Fruit fly (Drosophila melanogaster) whole organism, embryonic: Measurements from ENCODE around the gene CG14440.

Source experiments
- ATbp ChIP-seq: fragments of 200-800 bp; sonication (Bioruptor generic); optimal IDR thresholded peaks from 2 replicates; lab custom pipeline; 2017; ENCODE audit warnings: missing biosample characterization, mild to moderate bottlenecking, missing genetic modification characterization, missing genetic modification reagents
- Antp ChIP-seq: fragments of 200-800 bp; sonication (Bioruptor generic); optimal IDR thresholded peaks from 3 replicates; lab custom pipeline; 2016; ENCODE audit warnings: missing biosample characterization, missing genetic modification characterization
- Atf6 ChIP-seq: fragments of 200-800 bp; sonication (Bioruptor generic); IDR thresholded peaks from 2 replicates; pipeline ENCODE4 v1.3.6; 2022; ENCODE audit warnings: missing biosample characterization, missing genetic modification characterization
- CG10267 ChIP-seq: fragments of 200-800 bp; sonication (Bioruptor generic); optimal IDR thresholded peaks from 2 replicates; lab custom pipeline; 2018; ENCODE audit warnings: missing biosample characterization, mild to moderate bottlenecking, missing genetic modification characterization, moderate library complexity
- CG10321 ChIP-seq: fragments of 200-800 bp; sonication (Bioruptor generic); IDR thresholded peaks from 2 replicates; pipeline ENCODE4 v1.3.6; 2022; ENCODE audit warnings: missing biosample characterization, missing genetic modification characterization
- CG10543 ChIP-seq: fragments of 200-800 bp; sonication (Bioruptor generic); optimal IDR thresholded peaks from 3 replicates; lab custom pipeline; 2017; ENCODE audit warnings: missing biosample characterization, mild to moderate bottlenecking, missing genetic modification characterization, moderate library complexity
- CG10654 ChIP-seq: fragments of 200-800 bp; sonication (Bioruptor generic); optimal IDR thresholded peaks from 2 replicates; lab custom pipeline; 2016; ENCODE audit warnings: missing biosample characterization, missing genetic modification characterization
- CG11085 ChIP-seq: fragments of 200-800 bp; sonication (Bioruptor generic); IDR thresholded peaks from 2 replicates; pipeline ENCODE4 v1.3.6; 2022; ENCODE audit warnings: missing biosample characterization, missing genetic modification characterization
- CG11093 ChIP-seq: fragments of 200-800 bp; sonication (Bioruptor generic); IDR thresholded peaks from 3 replicates; pipeline ENCODE4 v1.3.6; 2022; ENCODE audit warnings: missing biosample characterization, missing genetic modification characterization
- CG11560 ChIP-seq: fragments of 200-800 bp; sonication (Bioruptor generic); IDR thresholded peaks from 3 replicates; pipeline ENCODE4 v1.3.6; 2022; ENCODE audit warnings: missing biosample characterization, missing genetic modification characterization
- CG12391 ChIP-seq: fragments of 200-800 bp; sonication (Bioruptor generic); optimal IDR thresholded peaks from 3 replicates; lab custom pipeline; 2018; ENCODE audit warnings: missing biosample characterization, mild to moderate bottlenecking, missing genetic modification characterization, moderate library complexity
- CG12769 ChIP-seq: fragments of 200-800 bp; sonication (Bioruptor generic); optimal IDR thresholded peaks from 2 replicates; lab custom pipeline; 2019; ENCODE audit warnings: missing biosample characterization, mild to moderate bottlenecking, missing genetic modification characterization, moderate library complexity
- CG16813 ChIP-seq: fragments of 200-800 bp; sonication (Bioruptor generic); IDR thresholded peaks from 3 replicates; pipeline ENCODE4 v1.3.6; 2022; ENCODE audit warnings: missing biosample characterization, missing genetic modification characterization; ENCODE audit not compliant: partially characterized antibody
- CG17328 ChIP-seq: fragments of 200-800 bp; sonication (Bioruptor generic); IDR thresholded peaks from 2 replicates; pipeline ENCODE4 v1.3.6; 2022; ENCODE audit warnings: missing biosample characterization, missing genetic modification characterization
- CG17568 ChIP-seq: fragments of 200-800 bp; sonication (Bioruptor generic); optimal IDR thresholded peaks from 2 replicates; lab custom pipeline; 2018; ENCODE audit warnings: missing biosample characterization, mild to moderate bottlenecking, missing genetic modification characterization, moderate library complexity
- CG17829 ChIP-seq: fragments of 200-800 bp; optimal IDR thresholded peaks from 2 replicates; lab custom pipeline; 2019; ENCODE audit warnings: missing biosample characterization, mild to moderate bottlenecking, missing genetic modification characterization, moderate library complexity
- CG18011 ChIP-seq: fragments of 200-800 bp; sonication (Bioruptor generic); optimal IDR thresholded peaks from 2 replicates; lab custom pipeline; 2017; ENCODE audit warnings: missing biosample characterization, missing genetic modification characterization, mild to moderate bottlenecking, moderate library complexity, missing genotype
- CG2120 ChIP-seq: fragments of 200-800 bp; sonication (Bioruptor generic); optimal IDR thresholded peaks from 3 replicates; lab custom pipeline; 2016; ENCODE audit warnings: missing biosample characterization, missing genetic modification characterization
- CG2712 ChIP-seq: fragments of 200-800 bp; optimal IDR thresholded peaks from 3 replicates; lab custom pipeline; 2019; ENCODE audit warnings: missing biosample characterization, mild to moderate bottlenecking, missing genetic modification characterization, moderate library complexity
- CG32767 ChIP-seq: fragments of 200-800 bp; sonication (Bioruptor generic); IDR thresholded peaks from 2 replicates; pipeline ENCODE4 v1.3.6; 2022; ENCODE audit warnings: missing biosample characterization, missing genetic modification characterization
- CG4282 ChIP-seq: fragments of 200-800 bp; sonication (Bioruptor generic); optimal IDR thresholded peaks from 2 replicates; lab custom pipeline; 2016; ENCODE audit warnings: missing biosample characterization, missing genetic modification characterization
- CG4404 ChIP-seq: fragments of 200-800 bp; sonication (Bioruptor generic); IDR thresholded peaks from 2 replicates; pipeline ENCODE4 v1.3.6; 2022; ENCODE audit warnings: missing biosample characterization, missing genetic modification characterization
- CG6683 ChIP-seq: fragments of 200-800 bp; sonication (Bioruptor generic); optimal IDR thresholded peaks from 2 replicates; lab custom pipeline; 2017; ENCODE audit warnings: missing biosample characterization, mild to moderate bottlenecking, missing genetic modification characterization, missing genetic modification reagents
- CG6689 ChIP-seq: fragments of 200-800 bp; sonication (Bioruptor generic); IDR thresholded peaks from 2 replicates; pipeline ENCODE4 v1.3.6; 2022; ENCODE audit warnings: missing biosample characterization, missing genetic modification characterization
- CG6813 ChIP-seq: fragments of 200-800 bp; sonication (Bioruptor generic); optimal IDR thresholded peaks from 2 replicates; lab custom pipeline; 2017; ENCODE audit warnings: missing biosample characterization, missing genetic modification characterization, mild to moderate bottlenecking, moderate library complexity, missing genetic modification reagents
- CG7271 ChIP-seq: fragments of 200-800 bp; sonication (Bioruptor generic); optimal IDR thresholded peaks from 2 replicates; lab custom pipeline; 2018; ENCODE audit warnings: missing biosample characterization, mild to moderate bottlenecking, missing genetic modification characterization, moderate library complexity
- CG7372 ChIP-seq: fragments of 200-800 bp; sonication (Bioruptor generic); IDR thresholded peaks from 2 replicates; pipeline ENCODE4 v1.3.6; 2022; ENCODE audit warnings: missing biosample characterization, missing genetic modification characterization
- CG7963 ChIP-seq: fragments of 200-800 bp; sonication (Bioruptor generic); IDR thresholded peaks from 3 replicates; pipeline ENCODE4 v1.3.6; 2022; ENCODE audit warnings: missing biosample characterization, missing genetic modification characterization; ENCODE audit not compliant: partially characterized antibody
- Deaf1 ChIP-seq: fragments of 200-800 bp; optimal IDR thresholded peaks from 3 replicates; lab custom pipeline; 2019; ENCODE audit warnings: missing biosample characterization, mild to moderate bottlenecking, missing genetic modification characterization, moderate library complexity
- Dip2 ChIP-seq: fragments of 200-800 bp; sonication (Bioruptor generic); IDR thresholded peaks from 2 replicates; pipeline ENCODE4 v1.3.6; 2022; ENCODE audit warnings: missing biosample characterization, missing genetic modification characterization
- Gug ChIP-seq: fragments of 200-800 bp; sonication (Bioruptor generic); IDR thresholded peaks from 4 replicates; pipeline ENCODE4 v1.3.6; 2022; ENCODE audit warnings: missing biosample characterization, missing genetic modification characterization
- HLH3B ChIP-seq: fragments of 200-800 bp; sonication (Bioruptor generic); IDR thresholded peaks from 2 replicates; pipeline ENCODE4 v1.3.6; 2022; ENCODE audit warnings: missing biosample characterization, missing genetic modification characterization
- Hey ChIP-seq: fragments of 200-800 bp; sonication (Bioruptor generic); optimal IDR thresholded peaks from 3 replicates; lab custom pipeline; 2018; ENCODE audit warnings: missing biosample characterization, mild to moderate bottlenecking, missing genetic modification characterization
- HmgZ ChIP-seq: fragments of 200-800 bp; sonication (Bioruptor generic); optimal IDR thresholded peaks from 2 replicates; lab custom pipeline; 2018; ENCODE audit warnings: missing biosample characterization, mild to moderate bottlenecking, missing genetic modification characterization
- Rx ChIP-seq: fragments of 200-800 bp; sonication (Bioruptor generic); IDR thresholded peaks from 2 replicates; pipeline ENCODE4 v1.3.6; 2022; ENCODE audit warnings: missing biosample characterization, missing genetic modification characterization
- Ssrp ChIP-seq: fragments of 200-800 bp; sonication (Bioruptor generic); optimal IDR thresholded peaks from 2 replicates; lab custom pipeline; 2018; ENCODE audit warnings: missing biosample characterization, mild to moderate bottlenecking, missing genetic modification characterization, moderate library complexity
- Usf ChIP-seq: fragments of 200-800 bp; sonication (Bioruptor generic); optimal IDR thresholded peaks from 2 replicates; lab custom pipeline; 2017; ENCODE audit warnings: missing genotype, missing biosample characterization, missing genetic modification characterization
- bigmax ChIP-seq: fragments of 200-800 bp; sonication (Bioruptor generic); optimal IDR thresholded peaks from 2 replicates; lab custom pipeline; 2018; ENCODE audit warnings: missing biosample characterization, mild to moderate bottlenecking, missing genetic modification characterization
- dimm ChIP-seq: fragments of 200-800 bp; sonication (Bioruptor generic); IDR thresholded peaks from 2 replicates; pipeline ENCODE4 v1.3.6; 2022; ENCODE audit warnings: missing biosample characterization, missing genetic modification characterization
- gsb ChIP-seq: fragments of 200-800 bp; sonication (Bioruptor generic); IDR thresholded peaks from 2 replicates; pipeline ENCODE4 v1.3.6; 2022; ENCODE audit warnings: missing biosample characterization, missing genetic modification characterization
- hb ChIP-seq: fragments of 200-800 bp; sonication (Bioruptor generic); IDR thresholded peaks from 3 replicates; pipeline ENCODE4 v1.3.6; 2022; ENCODE audit warnings: missing biosample characterization, missing genetic modification characterization; ENCODE audit not compliant: partially characterized antibody
- kah ChIP-seq: fragments of 200-800 bp; sonication (Bioruptor generic); optimal IDR thresholded peaks from 2 replicates; lab custom pipeline; 2018; ENCODE audit warnings: missing biosample characterization, mild to moderate bottlenecking, missing genetic modification characterization
- pros ChIP-seq: fragments of 200-800 bp; sonication (Bioruptor generic); optimal IDR thresholded peaks from 3 replicates; lab custom pipeline; 2019; ENCODE audit warnings: missing biosample characterization, mild to moderate bottlenecking, missing genetic modification characterization, moderate library complexity
- run ChIP-seq: fragments of 200-800 bp; sonication (Bioruptor generic); optimal IDR thresholded peaks from 3 replicates; lab custom pipeline; 2018; ENCODE audit warnings: missing biosample characterization, mild to moderate bottlenecking, missing genetic modification characterization
- sima ChIP-seq: fragments of 200-800 bp; sonication (Bioruptor generic); optimal IDR thresholded peaks from 2 replicates; lab custom pipeline; 2016; ENCODE audit warnings: missing biosample characterization, missing genetic modification characterization
- sisA ChIP-seq: fragments of 200-800 bp; sonication (Bioruptor generic); IDR thresholded peaks from 2 replicates; pipeline ENCODE4 v1.3.6; 2022; ENCODE audit warnings: missing biosample characterization, missing genetic modification characterization
- usp ChIP-seq: fragments of >200 bp; optimal IDR thresholded peaks from 2 replicates; lab custom pipeline; 2017; ENCODE audit warnings: missing biosample characterization, missing genetic modification characterization
- vvl ChIP-seq: fragments of 200-800 bp; sonication (Bioruptor generic); IDR thresholded peaks from 2 replicates; pipeline ENCODE4 v1.3.6; 2022; ENCODE audit warnings: missing biosample characterization, missing genetic modification characterization
- wor ChIP-seq: fragments of 200-800 bp; sonication (Bioruptor generic); IDR thresholded peaks from 2 replicates; pipeline ENCODE4 v1.3.6; 2022; ENCODE audit warnings: missing biosample characterization, missing genetic modification characterization
- zen ChIP-seq: fragments of 200-800 bp; sonication (Bioruptor generic); optimal IDR thresholded peaks from 3 replicates; lab custom pipeline; 2018; ENCODE audit warnings: missing biosample characterization, mild to moderate bottlenecking, missing genetic modification characterization, moderate library complexity

Gene CG14440

DNA sequence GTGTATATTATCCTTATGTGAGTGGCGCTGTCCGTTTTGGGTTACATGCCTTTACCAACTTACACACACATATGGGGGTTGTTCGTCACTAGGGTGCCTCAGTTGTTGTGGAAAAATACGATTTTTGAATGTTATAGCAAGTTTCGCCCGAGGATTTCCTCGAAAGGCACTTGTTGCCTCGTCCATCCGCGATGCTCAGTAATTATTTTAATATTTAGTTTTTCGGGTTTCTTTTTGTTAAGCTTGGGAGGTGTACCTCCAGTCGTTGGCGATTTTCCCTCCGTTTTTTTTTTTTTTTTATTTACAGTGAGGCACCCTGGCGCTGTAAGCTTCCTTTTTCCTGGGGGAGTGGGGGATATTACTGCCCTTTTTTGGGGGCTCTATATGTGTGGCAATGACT is 1.9 kb downstream of the CG14440 start (continued):
- TF ChIP-seq Dip2, result no peak
- TF ChIP-seq CG10267, result peak; percentile 50
- TF ChIP-seq CG17328, result peak; percentile 62
- TF ChIP-seq CG12769, result no peak
- peak; percentile 70 for TF ChIP-seq CG2712 (tag; lab: Kevin White, UChicago)
- TF ChIP-seq CG10321 (GFP tag; lab: Robert Waterston, UW), result 0 out of 2 replicates have a peak, but pooled peaks have one; percentile 33
- peak; percentile 30 for TF ChIP-seq Ssrp
- TF ChIP-seq Antp (GFP tag; lab: Kevin White, UChicago), result peak; percentile 32
- TF ChIP-seq zen, result no peak
- TF ChIP-seq bigmax (GFP tag; lab: Kevin White, UChicago), result no peak
- TF ChIP-seq CG4404 (GFP tag; lab: Robert Waterston, UW), result no peak
- TF ChIP-seq CG6813 (GFP tag; lab: Kevin White, UChicago), result peak; percentile 71
- no peak for TF ChIP-seq CG7271 (tag; lab: Kevin White, UChicago)
- 0 out of 2 replicates have a peak, but pooled peaks have one; percentile 18 for TF ChIP-seq CG32767 (GFP tag; lab: Robert Waterston, UW)
- no peak for TF ChIP-seq CG7963 (GFP tag; lab: Robert Waterston, UW)
- peak; percentile 53 for TF ChIP-seq CG17829
- no peak for TF ChIP-seq Hey (tag; lab: Kevin White, UChicago)
- TF ChIP-seq run (tag; lab: Kevin White, UChicago), result peak; percentile 45
- peak; percentile 39; the same call in 1 of the 2 replicates for TF ChIP-seq CG7372 (GFP tag; lab: Robert Waterston, UW)
- TF ChIP-seq CG6689, result peak; percentile 66
- no peak for TF ChIP-seq CG11085 (GFP tag; lab: Robert Waterston, UW)
- no peak for TF ChIP-seq dimm (GFP tag; lab: Robert Waterston, UW)
- TF ChIP-seq CG6683 (GFP tag; lab: Kevin White, UChicago), result peak; percentile 66
- TF ChIP-seq Gug (GFP tag; lab: Robert Waterston, UW), result peak; percentile 24; the same call in 1 of the 4 replicates
- TF ChIP-seq CG17568 (GFP tag; lab: Kevin White, UChicago), result peak; percentile 88
- TF ChIP-seq wor (GFP tag; lab: Robert Waterston, UW), result 0 out of 2 replicates have a peak, but pooled peaks have one; percentile 16
- TF ChIP-seq CG11093, result 0 out of 3 replicates have a peak, but pooled peaks have one; percentile 29
- TF ChIP-seq Atf6 (GFP tag; lab: Robert Waterston, UW), result peak; percentile 87
- peak; percentile 10 for TF ChIP-seq kah (GFP tag; lab: Kevin White, UChicago)
- peak; percentile 79 for TF ChIP-seq CG2120
- no peak for TF ChIP-seq CG16813
- TF ChIP-seq HLH3B (GFP tag; lab: Robert Waterston, UW), result peak; percentile 33; the same call in 1 of the 2 replicates
- peak; percentile 25; the same call in 1 of the 2 replicates for TF ChIP-seq sisA
- peak; percentile 85 for TF ChIP-seq CG10543
- TF ChIP-seq pros (GFP tag; lab: Kevin White, UChicago), result peak; percentile 33
- no peak for TF ChIP-seq gsb (GFP tag; lab: Robert Waterston, UW)
- no peak for TF ChIP-seq Usf (GFP tag; lab: Kevin White, UChicago)
- no peak for TF ChIP-seq sima (GFP tag; lab: Kevin White, UChicago)
- TF ChIP-seq vvl (GFP tag; lab: Robert Waterston, UW), result peak; percentile 86
- no peak for TF ChIP-seq hb
- TF ChIP-seq ATbp, result peak; percentile 66
- no peak for TF ChIP-seq usp
- TF ChIP-seq CG10654 (GFP tag; lab: Kevin White, UChicago), result no peak
- 0 out of 3 replicates have a peak, but pooled peaks have one; percentile 16 for TF ChIP-seq CG11560 (tag; lab: Robert Waterston, UW)
- TF ChIP-seq CG18011 (GFP tag; lab: Kevin White, UChicago), result peak; percentile 46
- TF ChIP-seq HmgZ, result peak; percentile 59
- peak; percentile 10 for TF ChIP-seq CG4282 (GFP tag; lab: Kevin White, UChicago)
- TF ChIP-seq CG12391 (tag; lab: Kevin White, UChicago), result peak; percentile 72
- peak; percentile 64 for TF ChIP-seq Rx
- TF ChIP-seq Deaf1 (tag; lab: Kevin White, UChicago), result peak; percentile 27
